Worm (Caenorhabditis elegans): Measurements from ENCODE around the gene T22C8.6.

DNA sequence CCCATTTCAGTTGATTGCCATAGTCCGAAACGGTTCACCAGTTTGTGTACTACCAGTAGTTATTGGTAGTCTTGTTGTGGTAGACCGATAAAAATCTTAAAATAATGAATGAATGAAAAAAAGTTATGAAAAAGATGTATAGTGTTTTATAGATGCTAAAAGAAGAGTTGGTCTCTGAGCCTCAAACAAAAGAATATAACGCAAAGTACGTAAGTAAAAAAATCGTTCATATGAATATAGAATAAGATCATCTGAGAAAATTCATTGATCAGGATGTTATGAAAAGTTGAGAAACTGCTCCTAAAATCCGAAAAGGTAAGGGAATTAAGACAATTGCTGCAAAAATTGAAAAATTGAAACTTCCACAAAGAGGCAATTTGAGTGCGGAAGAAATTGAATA is 12.6 kb downstream of the T22C8.6 start, which contains the start of gene chhy-1:
- no peak for TF ChIP-seq dao-5 (tag; optimal IDR thresholded peaks at IDR 0.05)
- TF ChIP-seq him-1 (tag; optimal IDR thresholded peaks at IDR 0.05) = no peak
- TF ChIP-seq W03F9.2 (tag; optimal IDR thresholded peaks at IDR 0.05) = no peak

Data from whole organism, L4/young adult.